Worm (Caenorhabditis elegans): ENCODE measurements around the gene irld-36.
"Not testable (repeated sequence)": the region's sequence is repeated elsewhere in the genome, so short reads cannot be mapped to it uniquely, and the experiment has no call there.

DNA sequence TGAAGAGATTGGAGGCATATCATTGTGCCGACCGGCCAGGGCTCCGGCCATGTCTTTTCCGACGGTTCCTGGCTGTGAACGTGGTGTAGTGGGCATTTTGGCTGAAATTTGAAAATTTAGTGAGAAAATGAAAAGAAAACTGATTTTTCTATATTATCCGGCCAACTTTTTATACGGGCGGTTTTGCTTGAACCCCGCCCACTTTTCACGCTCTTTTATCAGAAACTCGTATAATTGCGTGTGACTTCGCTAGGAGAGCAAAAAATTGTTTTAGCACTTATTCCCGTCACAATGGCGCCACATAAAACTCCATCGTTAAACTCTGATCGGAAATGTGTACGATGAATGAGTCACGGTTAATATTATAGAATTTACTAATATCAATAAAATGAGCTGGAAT is 47.0 kb upstream of the irld-36 start, which contains the start of gene C08E3.13:
- TF ChIP-seq gmeb-2 (tag; optimal IDR thresholded peaks at IDR 0.05); hlh-6 (tag; optimal IDR thresholded peaks at IDR 0.05); C08G9.2 (tag; optimal IDR thresholded peaks at IDR 0.05); pha-4 (tag; optimal IDR thresholded peaks at IDR 0.05); ama-1 (optimal IDR thresholded peaks at IDR 0.05): not testable (repeated sequence)

All from whole organism, late embryonic.